Fruit fly (Drosophila melanogaster) whole organism, adult: ENCODE measurements around the gene VhaM9.7-a.

Experiments used
- CG12768 ChIP-seq: fragments of 200-800 bp; sonication (Bioruptor generic); optimal IDR thresholded peaks from 2 replicates; lab custom pipeline; 2017; ENCODE audit warnings: missing biosample characterization, missing genetic modification characterization, mild to moderate bottlenecking, moderate library complexity, missing genetic modification reagents
- CG5204 ChIP-seq: fragments of 200-800 bp; sonication (Bioruptor generic); optimal IDR thresholded peaks from 2 replicates; lab custom pipeline; 2016; ENCODE audit warnings: missing biosample characterization, missing genetic modification characterization
- CG7101 ChIP-seq: fragments of 200-800 bp; sonication (Bioruptor generic); optimal IDR thresholded peaks from 2 replicates; lab custom pipeline; 2018; ENCODE audit warnings: missing biosample characterization, mild to moderate bottlenecking, missing genetic modification characterization, moderate library complexity
- Clk ChIP-seq: fragments of 200-800 bp; sonication (Bioruptor generic); optimal IDR thresholded peaks from 2 replicates; lab custom pipeline; 2017; ENCODE audit warnings: missing biosample characterization, missing genetic modification characterization
- Hr96 ChIP-seq: fragments of 200-800 bp; sonication (Bioruptor generic); optimal IDR thresholded peaks from 2 replicates; lab custom pipeline; 2016; ENCODE audit warnings: missing biosample characterization, missing genetic modification characterization
- bab1 ChIP-seq: fragments of 200-800 bp; sonication (Bioruptor generic); optimal IDR thresholded peaks from 3 replicates; lab custom pipeline; 2019; ENCODE audit warnings: missing biosample characterization, mild to moderate bottlenecking, missing genetic modification characterization, moderate library complexity
- cnc ChIP-seq, 2 experiments: fragments of >200 bp; optimal IDR thresholded peaks; 2 replicates each; lab custom pipeline; 2017
- toe ChIP-seq: fragments of 200-800 bp; sonication (Bioruptor generic); optimal IDR thresholded peaks from 2 replicates; lab custom pipeline; 2016; ENCODE audit warnings: missing biosample characterization, missing genetic modification characterization

DNA sequence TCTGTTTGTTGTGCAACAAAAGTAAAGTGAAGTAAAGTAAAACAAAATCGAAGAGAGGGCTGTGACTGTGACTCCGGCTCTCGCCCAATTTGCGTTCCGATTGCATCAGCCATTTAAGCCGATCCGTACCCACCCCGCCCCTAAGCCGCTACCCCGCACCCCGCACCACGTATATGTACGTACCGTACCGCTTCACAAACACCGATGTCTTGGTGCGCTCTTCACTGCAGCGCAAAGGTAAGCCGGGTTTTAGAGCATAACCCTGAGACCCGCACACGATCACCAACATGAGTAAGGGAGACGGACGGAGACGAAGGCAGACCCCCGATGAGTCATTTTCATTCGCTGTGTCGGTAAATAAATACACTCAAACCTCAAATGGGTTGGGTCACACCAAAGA lies 30.3 kb upstream of the VhaM9.7-a start:
- TF ChIP-seq CG12768 (GFP tag; lab: Kevin White, UChicago): no peak
- TF ChIP-seq Clk (GFP tag; lab: Kevin White, UChicago): no peak
- no peak for TF ChIP-seq CG5204 (GFP tag; lab: Kevin White, UChicago)
- no peak for TF ChIP-seq Hr96 (GFP tag; lab: Kevin White, UChicago)
- no peak for TF ChIP-seq toe
- no peak for TF ChIP-seq CG7101 (tag; lab: Kevin White, UChicago)
- TF ChIP-seq cnc (optimal IDR thresholded peaks at IDR 0.05; lab: Kevin White, UChicago): no peak
- no peak for TF ChIP-seq bab1
